Worm (Caenorhabditis elegans) whole organism, young adult: ENCODE measurements around the gene M02E1.3.

Experiments used
- B0261.1 ChIP-seq: sonication (generic microtip); optimal IDR thresholded peaks from 2 replicates; lab custom pipeline; 2016; ENCODE audit warnings: mild to moderate bottlenecking, missing genetic modification characterization, moderate library complexity, missing compliant biosample characterization
- F10E7.11 ChIP-seq: sonication (generic microtip); optimal IDR thresholded peaks from 2 replicates; lab custom pipeline; 2017; ENCODE audit warnings: mild to moderate bottlenecking, missing genetic modification characterization, moderate library complexity, missing compliant biosample characterization
- F37B4.10 ChIP-seq: fragments of 200-800 bp; sonication (Bioruptor generic); IDR thresholded peaks from 2 replicates; pipeline ENCODE4 v1.3.6; 2022; ENCODE audit warnings: missing genetic modification characterization, missing compliant biosample characterization
- F57A8.1 ChIP-seq: fragments of 200-800 bp; sonication (Bioruptor generic); optimal IDR thresholded peaks from 2 replicates; lab custom pipeline; 2018; ENCODE audit warnings: mild to moderate bottlenecking, missing genetic modification characterization, moderate library complexity, missing compliant biosample characterization
- K11D2.4 ChIP-seq: fragments of 200-800 bp; sonication (Bioruptor generic); IDR thresholded peaks from 2 replicates; pipeline ENCODE4 v1.3.6; 2022; ENCODE audit warnings: missing genetic modification reagents, missing genetic modification characterization, missing compliant biosample characterization
- T07F8.4 ChIP-seq: sonication (generic microtip); optimal IDR thresholded peaks from 2 replicates; lab custom pipeline; 2016; ENCODE audit warnings: mild to moderate bottlenecking, missing genetic modification characterization, moderate library complexity, missing compliant biosample characterization
- Y53F4B.3 ChIP-seq: fragments of 200-800 bp; sonication (Bioruptor generic); IDR thresholded peaks from 2 replicates; pipeline ENCODE4 v1.3.6; 2022; ENCODE audit warnings: missing genetic modification reagents, missing genetic modification characterization, missing compliant biosample characterization
- Y53G8AR.9 ChIP-seq: fragments of 200-800 bp; sonication (Bioruptor generic); conservative IDR thresholded peaks from 2 replicates; pipeline ENCODE4 v1.3.6; 2022; ENCODE audit warnings: missing genetic modification reagents, missing genetic modification characterization, missing compliant biosample characterization
- akir-1 ChIP-seq: fragments of 200-800 bp; sonication (Bioruptor generic); optimal IDR thresholded peaks from 2 replicates; lab custom pipeline; 2018; ENCODE audit warnings: mild to moderate bottlenecking, missing genetic modification characterization, moderate library complexity, missing compliant biosample characterization
- ama-1 ChIP-seq, 3 experiments: fragments of 150-350 bp in 1 of 3; sonication (generic microtip) in 2 of 3; optimal IDR thresholded peaks; 2 replicates each; lab custom pipeline; 2014 to 2018; ENCODE audit warnings: missing biosample characterization in 2 of 3, missing genetic modification characterization in 2 of 3, missing genetic modification reagents in 2 of 3
- aptf-2 ChIP-seq: fragments of 200-800 bp; sonication (Bioruptor generic); conservative IDR thresholded peaks from 2 replicates; pipeline ENCODE4 v1.3.6; 2022; ENCODE audit warnings: missing genetic modification reagents, missing genetic modification characterization, missing compliant biosample characterization
- attf-6 ChIP-seq: fragments of 200-800 bp; sonication (Bioruptor generic); IDR thresholded peaks from 2 replicates; pipeline ENCODE4 v1.3.6; 2022; ENCODE audit warnings: missing genetic modification reagents, missing genetic modification characterization, missing compliant biosample characterization
- bed-1 ChIP-seq: fragments of 200-800 bp; sonication (Bioruptor generic); IDR thresholded peaks from 2 replicates; pipeline ENCODE4 v1.3.6; 2022; ENCODE audit warnings: missing genetic modification reagents, missing genetic modification characterization, missing compliant biosample characterization
- cebp-2 ChIP-seq: fragments of 200-800 bp; sonication (Bioruptor generic); IDR thresholded peaks from 2 replicates; pipeline ENCODE4 v1.3.6; 2022; ENCODE audit warnings: missing genetic modification characterization, missing compliant biosample characterization
- ceh-27 ChIP-seq: fragments of 200-800 bp; sonication (Bioruptor generic); optimal IDR thresholded peaks from 2 replicates; lab custom pipeline; 2018; ENCODE audit warnings: mild to moderate bottlenecking, missing genetic modification characterization, moderate library complexity, missing compliant biosample characterization
- ceh-40 ChIP-seq: fragments of 200-800 bp; sonication (Bioruptor generic); IDR thresholded peaks from 2 replicates; pipeline ENCODE4 v1.3.6; 2022; ENCODE audit warnings: missing genetic modification characterization, missing compliant biosample characterization
- ceh-79 ChIP-seq: sonication (generic microtip); optimal IDR thresholded peaks from 2 replicates; lab custom pipeline; 2017; ENCODE audit warnings: mild to moderate bottlenecking, missing genetic modification characterization, missing compliant biosample characterization
- die-1 ChIP-seq: sonication (generic microtip); optimal IDR thresholded peaks from 2 replicates; lab custom pipeline; 2016; ENCODE audit warnings: missing genotype, mild to moderate bottlenecking, missing genetic modification characterization, missing compliant biosample characterization
- efl-1 ChIP-seq: fragments of 150-350 bp; optimal IDR thresholded peaks from 2 replicates; lab custom pipeline; 2014; ENCODE audit warnings: missing biosample characterization, missing genetic modification reagents, missing genetic modification characterization
- egl-18 ChIP-seq: fragments of 200-800 bp; sonication (Bioruptor generic); IDR thresholded peaks from 2 replicates; pipeline ENCODE4 v1.3.6; 2022; ENCODE audit warnings: missing genetic modification reagents, missing genetic modification characterization, missing compliant biosample characterization
- egrh-3 ChIP-seq: fragments of 200-800 bp; sonication (Bioruptor generic); IDR thresholded peaks from 2 replicates; pipeline ENCODE4 v1.3.6; 2022; ENCODE audit warnings: missing genetic modification reagents, missing genetic modification characterization, missing compliant biosample characterization
- ekl-4 ChIP-seq: fragments of 200-800 bp; sonication (Bioruptor generic); IDR thresholded peaks from 2 replicates; pipeline ENCODE4 v1.3.6; 2022; ENCODE audit warnings: missing genetic modification reagents, missing genetic modification characterization, missing compliant biosample characterization
- fkh-3 ChIP-seq: sonication (generic microtip); optimal IDR thresholded peaks from 2 replicates; lab custom pipeline; 2016; ENCODE audit warnings: mild to moderate bottlenecking, missing genetic modification characterization, missing compliant biosample characterization
- gei-17 ChIP-seq: fragments of 200-800 bp; sonication (Bioruptor generic); optimal IDR thresholded peaks from 2 replicates; lab custom pipeline; 2018; ENCODE audit warnings: mild to moderate bottlenecking, missing genetic modification characterization, missing compliant biosample characterization
- hsf-1 ChIP-seq: fragments of 200-800 bp; sonication (Bioruptor generic); IDR thresholded peaks from 2 replicates; pipeline ENCODE4 v1.3.6; 2022; ENCODE audit warnings: missing genetic modification reagents, missing genetic modification characterization, missing compliant biosample characterization
- lin-26 ChIP-seq: fragments of 200-800 bp; sonication (Bioruptor generic); IDR thresholded peaks from 2 replicates; pipeline ENCODE4 v1.3.6; 2022; ENCODE audit warnings: missing genetic modification reagents, missing genetic modification characterization, missing compliant biosample characterization
- lin-35 ChIP-seq, 3 experiments: fragments of 150-350 bp in 2 of 3; sonication (generic microtip) in 1 of 3; optimal IDR thresholded peaks; 2 replicates each; lab custom pipeline; 2014 to 2018; ENCODE audit warnings: missing biosample characterization in 3 of 3, missing genetic modification characterization in 3 of 3, missing genetic modification reagents in 3 of 3
- lin-40 ChIP-seq: sonication (generic microtip); optimal IDR thresholded peaks from 2 replicates; lab custom pipeline; 2016; ENCODE audit warnings: missing genetic modification characterization, mild to moderate bottlenecking, missing compliant biosample characterization, missing genotype, missing genetic modification reagents
- lin-54 ChIP-seq: fragments of 200-800 bp; sonication (Bioruptor generic); optimal IDR thresholded peaks from 2 replicates; lab custom pipeline; 2018; ENCODE audit warnings: mild to moderate bottlenecking, missing genetic modification characterization, missing compliant biosample characterization
- madf-6 ChIP-seq: fragments of 200-800 bp; sonication (Bioruptor generic); IDR thresholded peaks from 2 replicates; pipeline ENCODE4 v1.3.6; 2022; ENCODE audit warnings: missing genetic modification reagents, missing genetic modification characterization, missing compliant biosample characterization
- madf-8 ChIP-seq: fragments of 200-800 bp; sonication (Bioruptor generic); conservative IDR thresholded peaks from 2 replicates; pipeline ENCODE4 v1.3.6; 2022; ENCODE audit warnings: missing genetic modification reagents, missing genetic modification characterization, missing compliant biosample characterization
- nfya-1 ChIP-seq: sonication (generic microtip); optimal IDR thresholded peaks from 2 replicates; lab custom pipeline; 2017; ENCODE audit warnings: antibody characterized with exemption, missing compliant biosample characterization, missing genetic modification characterization, borderline replicate concordance; ENCODE audit not compliant: insufficient read depth
- nfya-2 ChIP-seq: fragments of 200-800 bp; sonication (Bioruptor generic); IDR thresholded peaks from 2 replicates; pipeline ENCODE4 v1.3.6; 2022; ENCODE audit warnings: missing genetic modification reagents, missing genetic modification characterization, missing compliant biosample characterization
- nfyb-1 ChIP-seq: fragments of 200-800 bp; sonication (Bioruptor generic); IDR thresholded peaks from 2 replicates; pipeline ENCODE4 v1.3.6; 2022; ENCODE audit warnings: missing genetic modification reagents, missing genetic modification characterization, missing compliant biosample characterization
- nhr-120 ChIP-seq: fragments of 200-800 bp; sonication (Bioruptor generic); IDR thresholded peaks from 2 replicates; pipeline ENCODE4 v1.3.6; 2022; ENCODE audit warnings: missing genetic modification characterization, missing compliant biosample characterization
- nhr-80 ChIP-seq: sonication (generic microtip); optimal IDR thresholded peaks from 2 replicates; lab custom pipeline; 2016; ENCODE audit warnings: missing genetic modification characterization, missing compliant biosample characterization
- pha-4 ChIP-seq: fragments of 150-350 bp; sonication (generic microtip); optimal IDR thresholded peaks from 2 replicates; lab custom pipeline; 2014; ENCODE audit warnings: missing biosample characterization, missing genetic modification reagents, missing genetic modification characterization
- rec-8 ChIP-seq, 2 experiments: sonication (generic microtip); optimal IDR thresholded peaks; 2 replicates each; lab custom pipeline; 2016; ENCODE audit warnings: mild to moderate bottlenecking in 2 of 2, missing genetic modification characterization in 2 of 2, missing genetic modification reagents in 2 of 2, missing genotype in 2 of 2, missing biosample characterization in 1 of 2, missing compliant biosample characterization in 1 of 2, moderate library complexity in 1 of 2
- tbp1 ChIP-seq: fragments of 200-800 bp; sonication (Bioruptor generic); optimal IDR thresholded peaks from 2 replicates; lab custom pipeline; 2018; ENCODE audit warnings: mild to moderate bottlenecking, missing genetic modification characterization, missing compliant biosample characterization
- tlf-1 ChIP-seq: fragments of 200-800 bp; sonication (Bioruptor generic); optimal IDR thresholded peaks from 2 replicates; lab custom pipeline; 2018; ENCODE audit warnings: mild to moderate bottlenecking, missing genetic modification characterization, missing compliant biosample characterization
- unc-62 ChIP-seq: fragments of 150-350 bp; optimal IDR thresholded peaks from 2 replicates; lab custom pipeline; 2014; ENCODE audit warnings: missing biosample characterization, missing genetic modification reagents, missing genetic modification characterization
- ztf-18 ChIP-seq: sonication (generic microtip); optimal IDR thresholded peaks from 2 replicates; lab custom pipeline; 2016; ENCODE audit warnings: missing genotype, mild to moderate bottlenecking, missing genetic modification characterization, missing compliant biosample characterization
- ztf-25 ChIP-seq: fragments of 200-800 bp; sonication (Bioruptor generic); IDR thresholded peaks from 2 replicates; pipeline ENCODE4 v1.3.6; 2022; ENCODE audit warnings: missing genetic modification reagents, missing genetic modification characterization, missing compliant biosample characterization

M02E1.3 gene

ce11 chrX:309076-309475 is 13.2 kb upstream of the M02E1.3 start:
- TF ChIP-seq aptf-2 (GFP tag; lab: Robert Waterston, UW) (no peak), egrh-3 (no peak), K11D2.4 (GFP tag; lab: Robert Waterston, UW) (no peak), ceh-40 (GFP tag; lab: Robert Waterston, UW) (no peak), efl-1 (GFP tag; lab: Kevin White, UChicago) (no peak), nfyb-1 (GFP tag; lab: Robert Waterston, UW) (no peak)

- TF ChIP-seq ekl-4: no peak
- TF ChIP-seq ama-1 (optimal IDR thresholded peaks at IDR 0.05; lab: Kevin White, UChicago): no peak
- TF ChIP-seq ama-1 (GFP tag; optimal IDR thresholded peaks at IDR 0.05; lab: Kevin White, UChicago): no peak
- TF ChIP-seq ceh-79 (tag; lab: Kevin White, UChicago): no peak
- TF ChIP-seq nfya-1 (tag; lab: Kevin White, UChicago): no peak
- TF ChIP-seq T07F8.4 (tag; lab: Kevin White, UChicago): no peak
- TF ChIP-seq nfya-2 (GFP tag; lab: Robert Waterston, UW): no peak
- TF ChIP-seq tbp1 (GFP tag; lab: Kevin White, UChicago): no peak
- no peak for TF ChIP-seq B0261.1 (tag; lab: Kevin White, UChicago)
- no peak for TF ChIP-seq madf-6 (GFP tag; lab: Robert Waterston, UW)
- TF ChIP-seq, all 124 proteins: peak for 0
Observed at ce11 chrX:311211-311610, 11.1 kb upstream of the M02E1.3 start, which contains the start of gene nlp-64. TSS of gene nlp-64 (minus strand) at chrX:311311.

- no peak for TF ChIP-seq akir-1 (GFP tag; lab: Kevin White, UChicago)
- no peak for TF ChIP-seq egrh-3
- TF ChIP-seq nhr-120 (GFP tag; lab: Robert Waterston, UW): no peak
- TF ChIP-seq unc-62: no peak
- no peak for TF ChIP-seq rec-8 (tag; optimal IDR thresholded peaks at IDR 0.05; lab: Kevin White, UChicago)
- TF ChIP-seq lin-40 (tag; lab: Kevin White, UChicago): no peak
- no peak for TF ChIP-seq pha-4 (tag; lab: Kevin White, UChicago)
- no peak for TF ChIP-seq die-1 (tag; lab: Kevin White, UChicago)
- no peak for TF ChIP-seq madf-8 (GFP tag; lab: Robert Waterston, UW)
- no peak for TF ChIP-seq fkh-3 (tag; lab: Kevin White, UChicago)
- no peak for TF ChIP-seq ztf-25 (GFP tag; lab: Robert Waterston, UW)
- no peak for TF ChIP-seq ztf-18 (tag; lab: Kevin White, UChicago)
- no peak for TF ChIP-seq nfya-1 (tag; lab: Kevin White, UChicago)
- no peak for TF ChIP-seq egl-18 (GFP tag; lab: Robert Waterston, UW)
Observed at ce11 chrX:312238-312637, 10.1 kb upstream of the M02E1.3 start.

ce11 chrX:312908-313307 is 9.4 kb upstream of the M02E1.3 start, which contains the start of gene M02E1.4:
TSS of gene M02E1.4 (plus strand) at chrX:313274.
- no peak for TF ChIP-seq lin-26 (GFP tag; lab: Robert Waterston, UW)
- peak; percentile 10 for TF ChIP-seq pha-4 (tag; lab: Kevin White, UChicago)
- TF ChIP-seq attf-6: no peak
- peak; percentile 17 for TF ChIP-seq nhr-80 (tag; lab: Kevin White, UChicago)
- TF ChIP-seq Y53F4B.3 (GFP tag; lab: Robert Waterston, UW): no peak
- no peak for TF ChIP-seq hsf-1

- TF ChIP-seq F10E7.11 (tag; lab: Kevin White, UChicago) (no peak), Y53G8AR.9 (GFP tag; lab: Robert Waterston, UW) (no peak), ceh-79 (tag; lab: Kevin White, UChicago) (no peak), gei-17 (GFP tag; lab: Kevin White, UChicago) (no peak), F57A8.1 (GFP tag; lab: Kevin White, UChicago) (no peak), ceh-27 (peak; percentile 54), F37B4.10 (GFP tag; lab: Robert Waterston, UW) (no peak), lin-54 (GFP tag; lab: Kevin White, UChicago) (no peak), bed-1 (GFP tag; lab: Robert Waterston, UW) (no peak), cebp-2 (0 out of 2 replicates have a peak, but pooled peaks have one; percentile 13), tlf-1 (GFP tag; lab: Kevin White, UChicago) (no peak), lin-35 (GFP tag; optimal IDR thresholded peaks at IDR 0.05; lab: Kevin White, UChicago) (peak in 1 of 3 experiments; percentile 48)
Observed at ce11 chrX:324021-324420, 1.7 kb downstream of the M02E1.3 start.
